Worm (Caenorhabditis elegans) whole organism, young adult: ENCODE measurements around the gene slc-36.5.

Experiments
- B0261.1 ChIP-seq: sonication (generic microtip); optimal IDR thresholded peaks from 2 replicates; lab custom pipeline; 2016; ENCODE audit warnings: mild to moderate bottlenecking, missing genetic modification characterization, moderate library complexity, missing compliant biosample characterization
- B0336.3 ChIP-seq: fragments of 200-800 bp; sonication (Bioruptor generic); IDR thresholded peaks from 2 replicates; pipeline ENCODE4 v1.3.6; 2022; ENCODE audit warnings: missing genetic modification characterization, missing compliant biosample characterization
- D2030.7 ChIP-seq: fragments of 200-800 bp; sonication (Bioruptor generic); IDR thresholded peaks from 2 replicates; pipeline ENCODE4 v1.3.6; 2022; ENCODE audit warnings: missing genetic modification reagents, missing genetic modification characterization, missing compliant biosample characterization
- F23B12.7 ChIP-seq: sonication (generic microtip); optimal IDR thresholded peaks from 2 replicates; lab custom pipeline; 2017; ENCODE audit warnings: missing genetic modification characterization, mild to moderate bottlenecking, missing compliant biosample characterization, antibody characterized with exemption, moderate library complexity; ENCODE audit not compliant: insufficient read depth
- F49E8.2 ChIP-seq: sonication (generic microtip); optimal IDR thresholded peaks from 3 replicates; lab custom pipeline; 2017; ENCODE audit warnings: missing genetic modification characterization, mild to moderate bottlenecking, missing compliant biosample characterization, antibody characterized with exemption, moderate library complexity; ENCODE audit not compliant: insufficient read depth
- F52B5.7 ChIP-seq: sonication (generic microtip); optimal IDR thresholded peaks from 2 replicates; lab custom pipeline; 2016; ENCODE audit warnings: mild to moderate bottlenecking, missing genetic modification characterization, missing compliant biosample characterization
- F57A8.1 ChIP-seq: fragments of 200-800 bp; sonication (Bioruptor generic); optimal IDR thresholded peaks from 2 replicates; lab custom pipeline; 2018; ENCODE audit warnings: mild to moderate bottlenecking, missing genetic modification characterization, moderate library complexity, missing compliant biosample characterization
- K12H6.12 ChIP-seq: fragments of 200-800 bp; sonication (Bioruptor generic); optimal IDR thresholded peaks from 2 replicates; lab custom pipeline; 2018; ENCODE audit warnings: mild to moderate bottlenecking, missing genetic modification characterization, missing compliant biosample characterization
- T07F8.4 ChIP-seq: sonication (generic microtip); optimal IDR thresholded peaks from 2 replicates; lab custom pipeline; 2016; ENCODE audit warnings: mild to moderate bottlenecking, missing genetic modification characterization, moderate library complexity, missing compliant biosample characterization
- T26A5.8 ChIP-seq: sonication (generic microtip); optimal IDR thresholded peaks from 2 replicates; lab custom pipeline; 2016; ENCODE audit warnings: missing genetic modification characterization, missing compliant biosample characterization
- Y56A3A.18 ChIP-seq: fragments of 200-800 bp; sonication (Bioruptor generic); IDR thresholded peaks from 2 replicates; pipeline ENCODE4 v1.3.6; 2022; ENCODE audit warnings: missing genetic modification reagents, missing genetic modification characterization, missing compliant biosample characterization
- aptf-3 ChIP-seq: fragments of 200-800 bp; sonication (Bioruptor generic); IDR thresholded peaks from 2 replicates; pipeline ENCODE4 v1.3.6; 2022; ENCODE audit warnings: missing genetic modification characterization, missing compliant biosample characterization
- attf-5 ChIP-seq: fragments of 200-800 bp; sonication (Bioruptor generic); optimal IDR thresholded peaks from 2 replicates; lab custom pipeline; 2018; ENCODE audit warnings: mild to moderate bottlenecking, missing genetic modification characterization, missing compliant biosample characterization
- ceh-100 ChIP-seq: fragments of 200-800 bp; sonication (Bioruptor generic); IDR thresholded peaks from 2 replicates; pipeline ENCODE4 v1.3.6; 2022; ENCODE audit warnings: missing genetic modification reagents, missing genetic modification characterization, missing compliant biosample characterization
- ceh-40 ChIP-seq: fragments of 200-800 bp; sonication (Bioruptor generic); IDR thresholded peaks from 2 replicates; pipeline ENCODE4 v1.3.6; 2022; ENCODE audit warnings: missing genetic modification characterization, missing compliant biosample characterization
- ceh-58 ChIP-seq: fragments of 200-800 bp; sonication (Bioruptor generic); IDR thresholded peaks from 2 replicates; pipeline ENCODE4 v1.3.6; 2022; ENCODE audit warnings: missing genetic modification characterization, missing compliant biosample characterization
- chd-7 ChIP-seq: sonication (generic microtip); optimal IDR thresholded peaks from 2 replicates; lab custom pipeline; 2016; ENCODE audit warnings: mild to moderate bottlenecking, missing genetic modification characterization, moderate library complexity, missing compliant biosample characterization
- dox-1 ChIP-seq: fragments of 200-800 bp; sonication (Bioruptor generic); IDR thresholded peaks from 2 replicates; pipeline ENCODE4 v1.3.6; 2022; ENCODE audit warnings: missing genetic modification reagents, missing genetic modification characterization, missing compliant biosample characterization
- dpl-1 ChIP-seq: fragments of 150-350 bp; optimal IDR thresholded peaks from 2 replicates; lab custom pipeline; 2014; ENCODE audit warnings: missing biosample characterization, missing genetic modification reagents, missing genetic modification characterization
- egl-44 ChIP-seq: fragments of 200-800 bp; sonication (Bioruptor generic); IDR thresholded peaks from 2 replicates; pipeline ENCODE4 v1.3.6; 2022; ENCODE audit warnings: missing genetic modification reagents, missing genetic modification characterization, missing compliant biosample characterization
- ekl-4 ChIP-seq: fragments of 200-800 bp; sonication (Bioruptor generic); IDR thresholded peaks from 2 replicates; pipeline ENCODE4 v1.3.6; 2022; ENCODE audit warnings: missing genetic modification reagents, missing genetic modification characterization, missing compliant biosample characterization
- hmg-1.2 ChIP-seq: fragments of 200-800 bp; sonication (Bioruptor generic); IDR thresholded peaks from 2 replicates; pipeline ENCODE4 v1.3.6; 2022; ENCODE audit warnings: missing genetic modification reagents, missing genetic modification characterization, missing compliant biosample characterization
- hsf-1 ChIP-seq: fragments of 200-800 bp; sonication (Bioruptor generic); IDR thresholded peaks from 2 replicates; pipeline ENCODE4 v1.3.6; 2022; ENCODE audit warnings: missing genetic modification reagents, missing genetic modification characterization, missing compliant biosample characterization
- let-526 ChIP-seq: fragments of 200-800 bp; sonication (Bioruptor generic); IDR thresholded peaks from 2 replicates; pipeline ENCODE4 v1.3.6; 2022; ENCODE audit warnings: missing genetic modification reagents, missing genetic modification characterization, missing compliant biosample characterization
- lin-26 ChIP-seq: fragments of 200-800 bp; sonication (Bioruptor generic); IDR thresholded peaks from 2 replicates; pipeline ENCODE4 v1.3.6; 2022; ENCODE audit warnings: missing genetic modification reagents, missing genetic modification characterization, missing compliant biosample characterization
- lin-54 ChIP-seq: fragments of 200-800 bp; sonication (Bioruptor generic); optimal IDR thresholded peaks from 2 replicates; lab custom pipeline; 2018; ENCODE audit warnings: mild to moderate bottlenecking, missing genetic modification characterization, missing compliant biosample characterization
- lir-1 ChIP-seq: fragments of 200-800 bp; sonication (Bioruptor generic); conservative IDR thresholded peaks from 2 replicates; pipeline ENCODE4 v1.3.6; 2022; ENCODE audit warnings: missing genetic modification reagents, missing genetic modification characterization, missing compliant biosample characterization
- lsl-1 ChIP-seq: fragments of 200-800 bp; sonication (Bioruptor generic); optimal IDR thresholded peaks from 2 replicates; lab custom pipeline; 2018; ENCODE audit warnings: mild to moderate bottlenecking, missing genetic modification characterization, moderate library complexity, missing compliant biosample characterization
- mxl-1 ChIP-seq: sonication (generic microtip); optimal IDR thresholded peaks from 2 replicates; lab custom pipeline; 2016; ENCODE audit warnings: missing genetic modification characterization, missing compliant biosample characterization
- nfya-2 ChIP-seq: fragments of 200-800 bp; sonication (Bioruptor generic); IDR thresholded peaks from 2 replicates; pipeline ENCODE4 v1.3.6; 2022; ENCODE audit warnings: missing genetic modification reagents, missing genetic modification characterization, missing compliant biosample characterization
- nfyb-1 ChIP-seq: fragments of 200-800 bp; sonication (Bioruptor generic); IDR thresholded peaks from 2 replicates; pipeline ENCODE4 v1.3.6; 2022; ENCODE audit warnings: missing genetic modification reagents, missing genetic modification characterization, missing compliant biosample characterization
- nhr-179 ChIP-seq: sonication (generic microtip); optimal IDR thresholded peaks from 2 replicates; lab custom pipeline; 2016; ENCODE audit warnings: mild to moderate bottlenecking, missing genetic modification characterization, missing compliant biosample characterization
- nhr-27 ChIP-seq: fragments of 200-800 bp; sonication (Bioruptor generic); optimal IDR thresholded peaks from 2 replicates; lab custom pipeline; 2018; ENCODE audit warnings: mild to moderate bottlenecking, missing genetic modification characterization, moderate library complexity, missing compliant biosample characterization
- nhr-90 ChIP-seq: sonication (generic microtip); optimal IDR thresholded peaks from 2 replicates; lab custom pipeline; 2016; ENCODE audit warnings: missing genotype, mild to moderate bottlenecking, missing genetic modification characterization, missing compliant biosample characterization
- repo-1 ChIP-seq: sonication (generic microtip); optimal IDR thresholded peaks from 2 replicates; lab custom pipeline; 2017; ENCODE audit warnings: mild to moderate bottlenecking, missing genetic modification characterization, missing compliant biosample characterization
- rpc-1 ChIP-seq, 2 experiments: fragments of 150-350 bp in 1 of 2; sonication (generic microtip) in 1 of 2; optimal IDR thresholded peaks; 2 replicates each; lab custom pipeline; 2014 to 2018; ENCODE audit warnings: missing biosample characterization in 1 of 2, missing genetic modification characterization in 1 of 2, missing genetic modification reagents in 1 of 2, missing genotype in 1 of 2
- snpc-1.1 ChIP-seq: sonication (generic microtip); optimal IDR thresholded peaks from 2 replicates; lab custom pipeline; 2017; ENCODE audit warnings: missing genetic modification characterization, mild to moderate bottlenecking, missing compliant biosample characterization, antibody characterized with exemption, moderate library complexity, missing genotype, missing genetic modification reagents; ENCODE audit not compliant: insufficient read depth
- somi-1 ChIP-seq: fragments of 200-800 bp; sonication (Bioruptor generic); optimal IDR thresholded peaks from 2 replicates; lab custom pipeline; 2018; ENCODE audit warnings: mild to moderate bottlenecking, missing genetic modification characterization, missing compliant biosample characterization
- tbx-9 ChIP-seq: sonication (generic microtip); optimal IDR thresholded peaks from 2 replicates; lab custom pipeline; 2016; ENCODE audit warnings: borderline replicate concordance, missing genetic modification characterization, inconsistent platforms, missing compliant biosample characterization
- tlf-1 ChIP-seq: fragments of 200-800 bp; sonication (Bioruptor generic); optimal IDR thresholded peaks from 2 replicates; lab custom pipeline; 2018; ENCODE audit warnings: mild to moderate bottlenecking, missing genetic modification characterization, missing compliant biosample characterization
- unc-62 ChIP-seq: fragments of 150-350 bp; optimal IDR thresholded peaks from 2 replicates; lab custom pipeline; 2014; ENCODE audit warnings: missing biosample characterization, missing genetic modification reagents, missing genetic modification characterization
- xnd-1 ChIP-seq: sonication (generic microtip); optimal IDR thresholded peaks from 2 replicates; lab custom pipeline; 2016; ENCODE audit warnings: missing genotype, missing genetic modification reagents, missing genetic modification characterization, missing compliant biosample characterization
- zim-3 ChIP-seq: sonication (generic microtip); optimal IDR thresholded peaks from 2 replicates; lab custom pipeline; 2017; ENCODE audit warnings: mild to moderate bottlenecking, missing genetic modification characterization, moderate library complexity, missing compliant biosample characterization
- ztf-18 ChIP-seq: sonication (generic microtip); optimal IDR thresholded peaks from 2 replicates; lab custom pipeline; 2016; ENCODE audit warnings: missing genotype, mild to moderate bottlenecking, missing genetic modification characterization, missing compliant biosample characterization
- ztf-25 ChIP-seq: fragments of 200-800 bp; sonication (Bioruptor generic); IDR thresholded peaks from 2 replicates; pipeline ENCODE4 v1.3.6; 2022; ENCODE audit warnings: missing genetic modification reagents, missing genetic modification characterization, missing compliant biosample characterization
- ztf-6 ChIP-seq: fragments of 200-800 bp; sonication (Bioruptor generic); IDR thresholded peaks from 2 replicates; pipeline ENCODE4 v1.3.6; 2022; ENCODE audit warnings: missing genetic modification reagents, missing genetic modification characterization, missing compliant biosample characterization

Gene slc-36.5

DNA sequence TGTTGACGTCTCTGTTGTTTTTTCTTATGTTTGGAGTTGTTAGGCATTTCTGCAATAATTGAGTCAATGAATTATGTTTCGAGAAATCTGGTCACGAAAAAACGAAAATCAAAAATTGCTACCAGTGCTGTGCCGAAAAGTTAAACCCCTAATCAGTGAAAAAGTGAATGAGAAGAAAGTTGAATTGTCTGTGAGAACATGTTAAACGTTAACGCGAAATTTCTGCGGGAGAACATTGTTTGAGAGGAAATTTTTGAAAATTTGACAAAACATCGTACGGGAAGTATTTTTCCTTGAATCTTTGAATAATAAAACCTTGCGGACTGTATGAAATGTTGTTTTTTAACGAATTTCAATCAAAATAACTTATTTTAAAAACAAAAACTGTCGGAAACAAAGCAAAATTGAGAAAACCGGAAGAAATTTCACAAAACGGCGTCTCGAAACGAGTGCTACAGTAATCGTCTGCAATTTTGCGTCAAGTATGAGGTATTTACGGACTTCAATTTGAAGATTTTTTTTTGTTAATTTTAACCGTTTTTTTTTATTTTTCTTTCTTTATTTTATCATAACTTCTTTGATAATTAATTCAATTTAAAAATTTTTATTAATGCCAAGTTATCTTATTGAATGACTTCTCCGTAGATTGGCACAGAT, 16.9 kb upstream of the slc-36.5 start, which contains the start of gene adal-1:
adal-1 (minus strand) TSS at position 51 of the 657 bp plus-strand sequence.
- TF ChIP-seq snpc-1.1 (peak; percentile 6), lsl-1 (GFP tag; lab: Kevin White, UChicago) (peak; percentile 61), nfyb-1 (GFP tag; lab: Robert Waterston, UW) (no peak)

DNA sequence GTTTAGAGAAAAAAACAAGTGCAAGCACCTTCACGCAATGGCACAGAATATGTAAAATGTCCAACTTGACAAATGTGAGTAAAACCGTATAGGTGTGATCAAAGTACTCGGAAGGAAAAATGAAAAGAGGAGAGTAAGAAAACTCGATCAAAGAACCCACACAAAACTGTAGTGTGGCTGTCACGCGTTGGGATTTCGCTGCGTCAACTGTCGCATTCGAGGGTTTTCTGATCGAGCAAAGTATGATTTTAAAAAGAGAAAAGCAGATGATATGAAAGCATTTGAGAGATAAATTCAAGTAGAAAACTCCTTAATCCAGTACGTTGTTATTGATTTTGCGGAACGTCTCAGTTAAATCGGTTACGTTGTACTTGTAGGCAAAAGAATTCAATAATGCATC, 15.0 kb upstream of the slc-36.5 start:
- TF ChIP-seq egl-44 (GFP tag; lab: Robert Waterston, UW) (no peak), B0261.1 (no peak), nhr-27 (tag; lab: Kevin White, UChicago) (no peak), nhr-179 (tag; lab: Kevin White, UChicago) (no peak), lin-54 (GFP tag; lab: Kevin White, UChicago) (peak; percentile 42), xnd-1 (tag; lab: Kevin White, UChicago) (no peak), let-526 (GFP tag; lab: Robert Waterston, UW) (peak; percentile 48; the same call in 1 of the 2 replicates), zim-3 (tag; lab: Kevin White, UChicago) (no peak), F49E8.2 (tag; lab: Kevin White, UChicago) (no peak), F23B12.7 (no peak), ztf-18 (tag; lab: Kevin White, UChicago) (no peak), ztf-6 (no peak), F52B5.7 (no peak), lir-1 (0 out of 2 replicates have a peak, but pooled peaks have one; percentile 50), lin-26 (no peak), unc-62 (GFP tag; lab: Kevin White, UChicago) (peak; percentile 24), K12H6.12 (tag; lab: Kevin White, UChicago) (no peak), rpc-1 (optimal IDR thresholded peaks at IDR 0.05; lab: Kevin White, UChicago) (no peak), rpc-1 (tag; optimal IDR thresholded peaks at IDR 0.05; lab: Kevin White, UChicago) (no peak), repo-1 (tag; lab: Kevin White, UChicago) (no peak), D2030.7 (GFP tag; lab: Robert Waterston, UW) (no peak), aptf-3 (no peak), somi-1 (peak; percentile 30), attf-5 (GFP tag; lab: Kevin White, UChicago) (peak; percentile 21), mxl-1 (tag; lab: Kevin White, UChicago) (no peak), ceh-58 (no peak), dpl-1 (GFP tag; lab: Kevin White, UChicago) (no peak), ceh-100 (no peak), nfyb-1 (GFP tag; lab: Robert Waterston, UW) (peak; percentile 46; the same call in 1 of the 2 replicates), hsf-1 (GFP tag; lab: Robert Waterston, UW) (0 out of 2 replicates have a peak, but pooled peaks have one; percentile 16), Y56A3A.18 (GFP tag; lab: Robert Waterston, UW) (no peak), F57A8.1 (GFP tag; lab: Kevin White, UChicago) (no peak), ceh-40 (GFP tag; lab: Robert Waterston, UW) (no peak), T26A5.8 (tag; lab: Kevin White, UChicago) (no peak), dox-1 (GFP tag; lab: Robert Waterston, UW) (no peak), hmg-1.2 (GFP tag; lab: Robert Waterston, UW) (no peak), tlf-1 (GFP tag; lab: Kevin White, UChicago) (no peak), snpc-1.1 (no peak), B0336.3 (GFP tag; lab: Robert Waterston, UW) (no peak), ekl-4 (GFP tag; lab: Robert Waterston, UW) (no peak), chd-7 (no peak), tbx-9 (tag; lab: Kevin White, UChicago) (no peak), nhr-90 (tag; lab: Kevin White, UChicago) (no peak), T07F8.4 (tag; lab: Kevin White, UChicago) (no peak), ztf-25 (GFP tag; lab: Robert Waterston, UW) (no peak), nfya-2 (GFP tag; lab: Robert Waterston, UW) (no peak)
